Worm (Caenorhabditis elegans) whole organism, L2 larva: ENCODE data around the gene ZC190.8.
"Not testable (repeated sequence)": the region's sequence is repeated elsewhere in the genome, so short reads cannot be mapped to it uniquely, and the experiment has no call there.

Experiments used
- aly-2 ChIP-seq: fragments of 150-350 bp; optimal IDR thresholded peaks from 2 replicates; lab custom pipeline; 2014; ENCODE audit warnings: missing biosample characterization, missing genetic modification characterization
- ama-1 ChIP-seq: fragments of 150-350 bp; optimal IDR thresholded peaks from 2 replicates; lab custom pipeline; 2018; ENCODE audit warnings: inconsistent platforms
- elt-3 ChIP-seq: sonication (generic microtip); optimal IDR thresholded peaks from 2 replicates; lab custom pipeline; 2017; ENCODE audit warnings: missing biosample characterization, missing genetic modification characterization
- fos-1 ChIP-seq: fragments of 150-350 bp; optimal IDR thresholded peaks from 2 replicates; lab custom pipeline; 2014; ENCODE audit warnings: missing biosample characterization, missing genetic modification characterization
- lin-39 ChIP-seq: fragments of 150-350 bp; optimal IDR thresholded peaks from 2 replicates; lab custom pipeline; 2014; ENCODE audit warnings: missing biosample characterization, missing genetic modification reagents, missing genetic modification characterization
- mab-5 ChIP-seq: fragments of 150-350 bp; optimal IDR thresholded peaks from 2 replicates; lab custom pipeline; 2014; ENCODE audit warnings: missing biosample characterization, missing genetic modification characterization
- nhr-10 ChIP-seq: sonication (generic microtip); optimal IDR thresholded peaks from 2 replicates; lab custom pipeline; 2017; ENCODE audit warnings: missing biosample characterization, missing genetic modification characterization
- nhr-77 ChIP-seq: fragments of 150-350 bp; optimal IDR thresholded peaks from 2 replicates; lab custom pipeline; 2014; ENCODE audit warnings: missing biosample characterization, missing genetic modification characterization
- snpc-4 ChIP-seq: fragments of 150-350 bp; optimal IDR thresholded peaks from 2 replicates; lab custom pipeline; 2014; ENCODE audit warnings: missing biosample characterization, missing genetic modification characterization
- unc-39 ChIP-seq: fragments of 150-350 bp; optimal IDR thresholded peaks from 2 replicates; lab custom pipeline; 2014; ENCODE audit warnings: missing biosample characterization, missing genetic modification characterization

DNA sequence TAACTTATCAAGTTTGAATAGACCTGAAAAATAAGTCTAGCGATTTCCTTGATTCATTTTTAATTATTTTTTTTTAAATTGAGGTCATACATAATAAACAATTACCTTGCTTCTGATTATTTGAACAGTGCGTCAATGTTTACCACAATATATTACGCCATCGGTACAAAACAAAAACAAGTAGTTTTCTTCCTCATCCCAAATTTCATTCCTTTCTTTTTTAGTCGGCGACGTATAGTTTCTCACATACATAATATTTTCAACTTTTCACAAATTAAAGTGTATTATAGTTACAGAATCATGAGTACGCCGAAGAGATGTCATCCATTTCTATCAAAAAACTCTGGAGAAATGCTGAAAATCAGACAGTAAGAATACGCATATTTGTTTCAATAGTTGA lies 38.6 kb upstream of the ZC190.8 start, which contains the start of gene droe-8:
- not testable (repeated sequence) for TF ChIP-seq unc-39 (tag; lab: Kevin White, UChicago); aly-2 (tag; lab: Kevin White, UChicago); mab-5 (tag; lab: Kevin White, UChicago); nhr-10 (tag; lab: Kevin White, UChicago); nhr-77 (tag; lab: Kevin White, UChicago); ama-1 (lab: Kevin White, UChicago); fos-1 (tag; lab: Kevin White, UChicago); lin-39; snpc-4 (tag; lab: Kevin White, UChicago); elt-3 (tag; lab: Kevin White, UChicago)
